In the genomic region with DNA sequence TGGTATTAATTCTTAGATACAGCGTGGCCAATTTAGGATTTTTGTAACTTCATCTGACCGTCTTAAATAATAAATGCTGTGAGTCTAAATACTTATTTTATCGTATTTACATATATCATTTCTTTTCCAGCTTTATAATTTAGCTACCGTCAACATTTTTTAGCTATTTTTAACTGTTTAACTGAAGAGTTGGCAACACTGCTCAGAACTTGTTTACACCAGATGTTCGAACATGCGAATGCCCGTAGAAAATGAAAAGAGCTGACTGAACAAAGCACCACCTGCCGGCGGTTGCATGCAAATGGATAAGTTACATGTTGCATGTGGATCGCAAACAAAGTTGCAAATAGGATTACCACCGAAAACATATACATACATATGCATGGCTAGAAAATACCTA, we compare ENCODE assay signal across 1 fruit fly cellular context.
TF ChIP-seq lines count a peak whose summit lies in the region.

No protein-coding gene starts in this region.

TF ChIP-seq in whole organism, embryonic, 481 proteins besides CTCF, POLR2A, EP300 and RAD21 (continued from another document):
- TF ChIP-seq CG8359 (GFP tag; optimal IDR thresholded peaks at IDR 0.05; lab: Kevin White, UChicago; ENCODE audit: borderline replicate concordance): no peak
- TF ChIP-seq Atf6 (GFP tag; IDR thresholded peaks at IDR 0.05; lab: Robert Waterston, UW): no peak
- no peak for TF ChIP-seq pros (GFP tag; optimal IDR thresholded peaks at IDR 0.05; lab: Kevin White, UChicago)
- TF ChIP-seq Rx (GFP tag; IDR thresholded peaks at IDR 0.05; lab: Robert Waterston, UW): no peak
- TF ChIP-seq Chrac-16 (GFP tag; optimal IDR thresholded peaks at IDR 0.05; lab: Kevin White, UChicago): no peak
- peak; percentile 95 for TF ChIP-seq Sry-β (GFP tag; optimal IDR thresholded peaks at IDR 0.05; lab: Kevin White, UChicago)
- TF ChIP-seq dimm (GFP tag; IDR thresholded peaks at IDR 0.05; lab: Robert Waterston, UW): no peak
- no peak for TF ChIP-seq dan (GFP tag; IDR thresholded peaks at IDR 0.05; lab: Robert Waterston, UW)
- TF ChIP-seq jumu (GFP tag; optimal IDR thresholded peaks at IDR 0.05; lab: Kevin White, UChicago): no peak
- TF ChIP-seq CG4707 (GFP tag; optimal IDR thresholded peaks at IDR 0.05; lab: Kevin White, UChicago): peak; percentile 20
- TF ChIP-seq hbn (GFP tag; IDR thresholded peaks at IDR 0.05; lab: Robert Waterston, UW; ENCODE audit: partially characterized antibody): no peak
- no peak for TF ChIP-seq CG6765 (GFP tag; optimal IDR thresholded peaks at IDR 0.05; lab: Kevin White, UChicago)
- TF ChIP-seq chm (GFP tag; IDR thresholded peaks at IDR 0.05; lab: Robert Waterston, UW): no peak; the same call in 1 of the 2 replicates
- no peak for TF ChIP-seq Poxn (GFP tag; IDR thresholded peaks at IDR 0.05; lab: Robert Waterston, UW)
- no peak for TF ChIP-seq kah (GFP tag; optimal IDR thresholded peaks at IDR 0.05; lab: Kevin White, UChicago)
- no peak for TF ChIP-seq eyg (GFP tag; optimal IDR thresholded peaks at IDR 0.05; lab: Kevin White, UChicago)
- no peak for TF ChIP-seq crc (GFP tag; optimal IDR thresholded peaks at IDR 0.05; lab: Kevin White, UChicago)
- TF ChIP-seq CG7372 (GFP tag; IDR thresholded peaks at IDR 0.05; lab: Robert Waterston, UW): no peak
- TF ChIP-seq pzg (GFP tag; optimal IDR thresholded peaks at IDR 0.05; lab: Kevin White, UChicago): no peak
- TF ChIP-seq stwl (tag; optimal IDR thresholded peaks at IDR 0.05; lab: Kevin White, UChicago): peak; percentile 42
- TF ChIP-seq Dip2 (GFP tag; IDR thresholded peaks at IDR 0.05; lab: Robert Waterston, UW): no peak
- peak; percentile 10; the same call in 1 of the 2 replicates for TF ChIP-seq Rfx (GFP tag; IDR thresholded peaks at IDR 0.05; lab: Robert Waterston, UW)
- TF ChIP-seq CG5180 (GFP tag; optimal IDR thresholded peaks at IDR 0.05; lab: Kevin White, UChicago): peak; percentile 100
- no peak for TF ChIP-seq CG1792 (GFP tag; optimal IDR thresholded peaks at IDR 0.05; lab: Kevin White, UChicago)
- no peak for TF ChIP-seq ham (GFP tag; IDR thresholded peaks at IDR 0.05; lab: Robert Waterston, UW)
- no peak for TF ChIP-seq h (optimal IDR thresholded peaks at IDR 0.05; lab: Kevin White, UChicago)
- TF ChIP-seq al (GFP tag; IDR thresholded peaks at IDR 0.05; lab: Robert Waterston, UW): no peak
- TF ChIP-seq CG12071 (GFP tag; optimal IDR thresholded peaks at IDR 0.05; lab: Kevin White, UChicago): no peak
- TF ChIP-seq amos (GFP tag; IDR thresholded peaks at IDR 0.05; lab: Robert Waterston, UW; ENCODE audit: partially characterized antibody): no peak
- TF ChIP-seq CG4328 (GFP tag; optimal IDR thresholded peaks at IDR 0.05; lab: Kevin White, UChicago): no peak
- no peak for TF ChIP-seq CG7786 (GFP tag; optimal IDR thresholded peaks at IDR 0.05; lab: Kevin White, UChicago)
- no peak for TF ChIP-seq Sox102F (GFP tag; optimal IDR thresholded peaks at IDR 0.05; lab: Kevin White, UChicago)
- TF ChIP-seq Dad (GFP tag; optimal IDR thresholded peaks at IDR 0.05; lab: Kevin White, UChicago): no peak
- no peak for TF ChIP-seq CG12236 (GFP tag; optimal IDR thresholded peaks at IDR 0.05; lab: Kevin White, UChicago)
- TF ChIP-seq CG7928 (GFP tag; optimal IDR thresholded peaks at IDR 0.05; lab: Kevin White, UChicago): no peak
- no peak for TF ChIP-seq Ada2b (GFP tag; IDR thresholded peaks at IDR 0.05; lab: Robert Waterston, UW)
- no peak for TF ChIP-seq chn (GFP tag; optimal IDR thresholded peaks at IDR 0.05; lab: Kevin White, UChicago)
- TF ChIP-seq CG2129 (GFP tag; IDR thresholded peaks at IDR 0.05; lab: Robert Waterston, UW; ENCODE audit: partially characterized antibody): no peak
- no peak for TF ChIP-seq Mes4 (GFP tag; optimal IDR thresholded peaks at IDR 0.05; lab: Kevin White, UChicago)
- TF ChIP-seq gsb (GFP tag; IDR thresholded peaks at IDR 0.05; lab: Robert Waterston, UW): no peak
- no peak for TF ChIP-seq her (GFP tag; optimal IDR thresholded peaks at IDR 0.05; lab: Kevin White, UChicago)
- TF ChIP-seq CG9817 (tag; optimal IDR thresholded peaks at IDR 0.05; lab: Kevin White, UChicago): no peak
- no peak for TF ChIP-seq Ssrp (tag; optimal IDR thresholded peaks at IDR 0.05; lab: Kevin White, UChicago)
- no peak for TF ChIP-seq br (optimal IDR thresholded peaks at IDR 0.05; lab: Kevin White, UChicago)
- no peak for TF ChIP-seq odd (GFP tag; optimal IDR thresholded peaks at IDR 0.05; lab: Kevin White, UChicago)
- peak; percentile 47 for TF ChIP-seq gem (tag; optimal IDR thresholded peaks at IDR 0.05; lab: Kevin White, UChicago)
- no peak for TF ChIP-seq CG18011 (GFP tag; optimal IDR thresholded peaks at IDR 0.05; lab: Kevin White, UChicago)
- TF ChIP-seq CG33213 (GFP tag; optimal IDR thresholded peaks at IDR 0.05; lab: Kevin White, UChicago): no peak
- no peak for TF ChIP-seq ewg (GFP tag; optimal IDR thresholded peaks at IDR 0.05; lab: Kevin White, UChicago)
- TF ChIP-seq ATbp (GFP tag; optimal IDR thresholded peaks at IDR 0.05; lab: Kevin White, UChicago): no peak
- no peak for TF ChIP-seq CG17186 (GFP tag; optimal IDR thresholded peaks at IDR 0.05; lab: Kevin White, UChicago)
- no peak for TF ChIP-seq dmrt11E (tag; optimal IDR thresholded peaks at IDR 0.05; lab: Kevin White, UChicago)
- no peak for TF ChIP-seq Opbp (GFP tag; IDR thresholded peaks at IDR 0.05; lab: Robert Waterston, UW; ENCODE audit: partially characterized antibody)
- TF ChIP-seq NfI (GFP tag; optimal IDR thresholded peaks at IDR 0.05; lab: Kevin White, UChicago): peak; percentile 32
- TF ChIP-seq CG12155 (GFP tag; optimal IDR thresholded peaks at IDR 0.05; lab: Kevin White, UChicago): no peak
- TF ChIP-seq CG7745 (tag; optimal IDR thresholded peaks at IDR 0.05; lab: Kevin White, UChicago): no peak
- no peak for TF ChIP-seq peb (GFP tag; IDR thresholded peaks at IDR 0.05; lab: Robert Waterston, UW)
- TF ChIP-seq ind (GFP tag; optimal IDR thresholded peaks at IDR 0.05; lab: Kevin White, UChicago): peak; percentile 20
- TF ChIP-seq disco-r (GFP tag; optimal IDR thresholded peaks at IDR 0.05; lab: Kevin White, UChicago): no peak
- TF ChIP-seq C15 (GFP tag; IDR thresholded peaks at IDR 0.05; lab: Robert Waterston, UW): no peak
- no peak for TF ChIP-seq CG13287 (GFP tag; IDR thresholded peaks at IDR 0.05; lab: Robert Waterston, UW; ENCODE audit: partially characterized antibody)
- no peak for TF ChIP-seq salm (tag; optimal IDR thresholded peaks at IDR 0.05; lab: Kevin White, UChicago)
- no peak for TF ChIP-seq pnt (GFP tag; optimal IDR thresholded peaks at IDR 0.05; lab: Kevin White, UChicago)
- no peak for TF ChIP-seq CG13624 (GFP tag; optimal IDR thresholded peaks at IDR 0.05; lab: Kevin White, UChicago)
- TF ChIP-seq NK7.1 (GFP tag; optimal IDR thresholded peaks at IDR 0.05; lab: Kevin White, UChicago): no peak
- no peak for TF ChIP-seq CG10209 (GFP tag; optimal IDR thresholded peaks at IDR 0.05; lab: Kevin White, UChicago)
- TF ChIP-seq CG11560 (tag; IDR thresholded peaks at IDR 0.05; lab: Robert Waterston, UW): no peak
- no peak for TF ChIP-seq tx (GFP tag; optimal IDR thresholded peaks at IDR 0.05; lab: Kevin White, UChicago)
- peak; percentile 87; the same call in 2 of the 3 replicates for TF ChIP-seq CG6175 (GFP tag; IDR thresholded peaks at IDR 0.05; lab: Robert Waterston, UW)
- TF ChIP-seq MBD-R2 (GFP tag; IDR thresholded peaks at IDR 0.05; lab: Robert Waterston, UW): no peak
- no peak for TF ChIP-seq tll (GFP tag; optimal IDR thresholded peaks at IDR 0.05; lab: Kevin White, UChicago)
- peak; percentile 12 for TF ChIP-seq CG12391 (tag; optimal IDR thresholded peaks at IDR 0.05; lab: Kevin White, UChicago)
- TF ChIP-seq CG5953 (GFP tag; IDR thresholded peaks at IDR 0.05; lab: Robert Waterston, UW): peak; percentile 20; the same call in 1 of the 2 replicates
- TF ChIP-seq jigr1 (GFP tag; IDR thresholded peaks at IDR 0.05; lab: Robert Waterston, UW): no peak
- no peak for TF ChIP-seq CG30403 (GFP tag; optimal IDR thresholded peaks at IDR 0.05; lab: Kevin White, UChicago)
- no peak for TF ChIP-seq CG10959 (GFP tag; IDR thresholded peaks at IDR 0.05; lab: Robert Waterston, UW)
- TF ChIP-seq NFAT (GFP tag; IDR thresholded peaks at IDR 0.05; lab: Robert Waterston, UW): no peak
- no peak for TF ChIP-seq CG32772 (GFP tag; IDR thresholded peaks at IDR 0.05; lab: Robert Waterston, UW)
- TF ChIP-seq cwo (GFP tag; optimal IDR thresholded peaks at IDR 0.05; lab: Kevin White, UChicago): no peak
- no peak for TF ChIP-seq CG10147 (GFP tag; optimal IDR thresholded peaks at IDR 0.05; lab: Kevin White, UChicago)
- no peak for TF ChIP-seq chinmo (GFP tag; IDR thresholded peaks at IDR 0.05; lab: Robert Waterston, UW; ENCODE audit: partially characterized antibody)
- TF ChIP-seq CG2875 (GFP tag; optimal IDR thresholded peaks at IDR 0.05; lab: Kevin White, UChicago): peak; percentile 12
- no peak for TF ChIP-seq Neu2 (GFP tag; optimal IDR thresholded peaks at IDR 0.05; lab: Kevin White, UChicago; ENCODE audit: borderline replicate concordance)
- no peak for TF ChIP-seq Max (GFP tag; optimal IDR thresholded peaks at IDR 0.05; lab: Kevin White, UChicago)
- no peak for TF ChIP-seq Stat92E (GFP tag; optimal IDR thresholded peaks at IDR 0.05; lab: Kevin White, UChicago)
- TF ChIP-seq Myb (GFP tag; optimal IDR thresholded peaks at IDR 0.05; lab: Kevin White, UChicago): no peak
- no peak for TF ChIP-seq CG13296 (GFP tag; optimal IDR thresholded peaks at IDR 0.05; lab: Kevin White, UChicago)
- TF ChIP-seq Tbp (GFP tag; optimal IDR thresholded peaks at IDR 0.05; lab: Kevin White, UChicago): peak; percentile 48
- no peak for TF ChIP-seq Fer1 (GFP tag; optimal IDR thresholded peaks at IDR 0.05; lab: Kevin White, UChicago)
- TF ChIP-seq yki (optimal IDR thresholded peaks at IDR 0.05; lab: Kevin White, UChicago): no peak
- TF ChIP-seq Pdp1 (GFP tag; optimal IDR thresholded peaks at IDR 0.05; lab: Kevin White, UChicago): no peak
- no peak for TF ChIP-seq CG12744 (GFP tag; optimal IDR thresholded peaks at IDR 0.05; lab: Kevin White, UChicago)
- TF ChIP-seq CG8765 (GFP tag; IDR thresholded peaks at IDR 0.05; lab: Robert Waterston, UW): no peak
- TF ChIP-seq CG6254 (GFP tag; optimal IDR thresholded peaks at IDR 0.05; lab: Kevin White, UChicago): no peak
- TF ChIP-seq grau (tag; optimal IDR thresholded peaks at IDR 0.05; lab: Kevin White, UChicago): peak; percentile 5
- no peak for TF ChIP-seq CG1647 (GFP tag; optimal IDR thresholded peaks at IDR 0.05; lab: Kevin White, UChicago)
- TF ChIP-seq CG13424 (tag; optimal IDR thresholded peaks at IDR 0.05; lab: Kevin White, UChicago): peak; percentile 35
- no peak for TF ChIP-seq gce (GFP tag; IDR thresholded peaks at IDR 0.05; lab: Robert Waterston, UW)
- no peak for TF ChIP-seq E2f1 (GFP tag; IDR thresholded peaks at IDR 0.05; lab: Robert Waterston, UW)
- TF ChIP-seq row (GFP tag; IDR thresholded peaks at IDR 0.05; lab: Robert Waterston, UW): peak; percentile 77
- no peak for TF ChIP-seq Gsc (GFP tag; IDR thresholded peaks at IDR 0.05; lab: Robert Waterston, UW)
- TF ChIP-seq pho (GFP tag; optimal IDR thresholded peaks at IDR 0.05; lab: Kevin White, UChicago): no peak
- TF ChIP-seq CG4282 (GFP tag; optimal IDR thresholded peaks at IDR 0.05; lab: Kevin White, UChicago): no peak
- no peak for TF ChIP-seq Lhr (GFP tag; optimal IDR thresholded peaks at IDR 0.05; lab: Kevin White, UChicago)
- no peak for TF ChIP-seq prd (optimal IDR thresholded peaks at IDR 0.05; lab: Kevin White, UChicago)
- no peak for TF ChIP-seq prd (GFP tag; IDR thresholded peaks at IDR 0.05; lab: Robert Waterston, UW)
- no peak for TF ChIP-seq knrl (GFP tag; IDR thresholded peaks at IDR 0.05; lab: Robert Waterston, UW; ENCODE audit: partially characterized antibody)
- TF ChIP-seq CG15479 (GFP tag; optimal IDR thresholded peaks at IDR 0.05; lab: Kevin White, UChicago): no peak
- no peak for TF ChIP-seq CG5245 (GFP tag; optimal IDR thresholded peaks at IDR 0.05; lab: Kevin White, UChicago)
- TF ChIP-seq vnd (GFP tag; IDR thresholded peaks at IDR 0.05; lab: Robert Waterston, UW; ENCODE audit: partially characterized antibody): no peak
- TF ChIP-seq Blimp-1 (GFP tag; optimal IDR thresholded peaks at IDR 0.05; lab: Kevin White, UChicago): no peak
- TF ChIP-seq Side (GFP tag; optimal IDR thresholded peaks at IDR 0.05; lab: Kevin White, UChicago): no peak
- TF ChIP-seq grn (GFP tag; optimal IDR thresholded peaks at IDR 0.05; lab: Kevin White, UChicago): no peak
- no peak for TF ChIP-seq ken (GFP tag; IDR thresholded peaks at IDR 0.05; lab: Robert Waterston, UW)
- no peak for TF ChIP-seq Hand (GFP tag; optimal IDR thresholded peaks at IDR 0.05; lab: Kevin White, UChicago)
- no peak for TF ChIP-seq nom (GFP tag; optimal IDR thresholded peaks at IDR 0.05; lab: Kevin White, UChicago)
- no peak for TF ChIP-seq CG15601 (tag; optimal IDR thresholded peaks at IDR 0.05; lab: Kevin White, UChicago)
- peak; percentile 28 for TF ChIP-seq CG1603 (tag; optimal IDR thresholded peaks at IDR 0.05; lab: Kevin White, UChicago)
- TF ChIP-seq hb (GFP tag; IDR thresholded peaks at IDR 0.05; lab: Robert Waterston, UW; ENCODE audit: partially characterized antibody): no peak
- TF ChIP-seq CG9797 (GFP tag; optimal IDR thresholded peaks at IDR 0.05; lab: Kevin White, UChicago): no peak
- no peak for TF ChIP-seq CG1602 (GFP tag; optimal IDR thresholded peaks at IDR 0.05; lab: Kevin White, UChicago)
- TF ChIP-seq Abd-B (GFP tag; optimal IDR thresholded peaks at IDR 0.05; lab: Kevin White, UChicago): no peak
- no peak for TF ChIP-seq CG16779 (GFP tag; IDR thresholded peaks at IDR 0.05; lab: Robert Waterston, UW)
- no peak for TF ChIP-seq CG1024 (GFP tag; IDR thresholded peaks at IDR 0.05; lab: Robert Waterston, UW)
- TF ChIP-seq mld (GFP tag; IDR thresholded peaks at IDR 0.05; lab: Robert Waterston, UW; ENCODE audit: partially characterized antibody): no peak
- peak; percentile 6 for TF ChIP-seq trem (tag; optimal IDR thresholded peaks at IDR 0.05; lab: Kevin White, UChicago)
- TF ChIP-seq Gug (GFP tag; IDR thresholded peaks at IDR 0.05; lab: Robert Waterston, UW): no peak
- no peak for TF ChIP-seq Dll (GFP tag; IDR thresholded peaks at IDR 0.05; lab: Robert Waterston, UW; ENCODE audit: partially characterized antibody)
- TF ChIP-seq sisA (GFP tag; IDR thresholded peaks at IDR 0.05; lab: Robert Waterston, UW): no peak
- no peak for TF ChIP-seq Hr78 (GFP tag; optimal IDR thresholded peaks at IDR 0.05; lab: Kevin White, UChicago)
- TF ChIP-seq cas (GFP tag; IDR thresholded peaks at IDR 0.05; lab: Robert Waterston, UW): no peak
- no peak for TF ChIP-seq Dip3 (GFP tag; optimal IDR thresholded peaks at IDR 0.05; lab: Kevin White, UChicago)
- no peak for TF ChIP-seq CG12219 (GFP tag; optimal IDR thresholded peaks at IDR 0.05; lab: Kevin White, UChicago)
TF ChIP-seq in whole organism, embryonic: peak in this region for 66.
